Worm (Caenorhabditis elegans): ENCODE data around the gene sma-4.

The sma-4 gene

DNA sequence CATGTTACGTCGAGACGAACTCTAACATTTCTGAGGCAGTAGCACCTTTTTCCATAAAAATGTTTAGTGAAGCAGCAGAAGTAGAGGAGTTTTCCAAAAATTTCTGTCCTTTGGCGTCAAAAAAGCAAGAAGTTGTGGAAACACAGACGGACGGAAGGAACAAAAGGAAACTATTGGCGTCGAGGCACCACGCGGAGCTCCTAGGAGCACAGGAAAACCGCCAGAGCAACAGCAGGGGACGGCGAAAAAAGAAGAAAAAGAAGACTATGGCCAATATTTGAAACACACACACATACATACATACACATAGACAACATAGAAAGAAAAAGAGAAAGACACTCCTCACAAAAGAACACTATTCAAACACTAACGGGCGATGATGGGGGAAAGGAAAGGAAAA, 26.9 kb downstream of the sma-4 start:
- no peak for TF ChIP-seq lsy-2 (tag; optimal IDR thresholded peaks at IDR 0.05)
- no peak for TF ChIP-seq bed-3 (GFP tag; optimal IDR thresholded peaks at IDR 0.05)
- no peak for TF ChIP-seq ztf-11 (tag; optimal IDR thresholded peaks at IDR 0.05)
- TF ChIP-seq blmp-1 (tag; optimal IDR thresholded peaks at IDR 0.05), result no peak
- TF ChIP-seq ceh-83 (GFP tag; optimal IDR thresholded peaks at IDR 0.05), result no peak
- TF ChIP-seq nhr-28 (tag; optimal IDR thresholded peaks at IDR 0.05), result no peak
- TF ChIP-seq ham-2 (GFP tag; optimal IDR thresholded peaks at IDR 0.05), result no peak
- no peak for TF ChIP-seq lin-13 (tag; optimal IDR thresholded peaks at IDR 0.05)
- TF ChIP-seq unc-62 (GFP tag; optimal IDR thresholded peaks at IDR 0.05), result no peak
- no peak for TF ChIP-seq mab-5 (tag; optimal IDR thresholded peaks at IDR 0.05)
- TF ChIP-seq elt-1 (tag; optimal IDR thresholded peaks at IDR 0.05; ENCODE audit: borderline replicate concordance, insufficient read depth), result no peak
- no peak for TF ChIP-seq nhr-76 (tag; optimal IDR thresholded peaks at IDR 0.05)
- TF ChIP-seq M03D4.4 (tag; optimal IDR thresholded peaks at IDR 0.05), result no peak

DNA sequence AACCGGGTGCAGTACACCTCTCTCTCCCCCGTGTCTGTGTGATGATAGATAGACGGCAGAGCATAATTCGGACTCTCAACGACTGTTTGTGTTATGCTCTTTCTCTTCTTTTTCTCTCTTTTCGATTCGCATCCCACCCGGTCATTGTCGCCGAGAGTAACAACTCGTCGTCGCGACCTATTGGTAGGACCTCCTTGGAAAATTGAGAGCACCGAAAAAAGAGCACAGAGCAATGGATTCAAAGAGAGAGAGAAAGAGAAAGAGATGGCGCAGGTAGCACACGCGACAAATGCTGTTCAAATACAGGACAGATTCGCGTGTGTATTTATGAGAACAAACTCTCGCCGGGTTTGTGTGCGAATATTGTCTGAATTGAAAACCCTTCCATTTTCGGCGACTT, 27.6 kb downstream of the sma-4 start:
- TF ChIP-seq tbx-8 (GFP tag; optimal IDR thresholded peaks at IDR 0.05), result no peak
- TF ChIP-seq mep-1 (tag; optimal IDR thresholded peaks at IDR 0.05), result no peak
- TF ChIP-seq sptf-1 (tag; optimal IDR thresholded peaks at IDR 0.05), result no peak
- no peak for TF ChIP-seq elt-1 (tag; optimal IDR thresholded peaks at IDR 0.05; ENCODE audit: borderline replicate concordance, insufficient read depth)
- TF ChIP-seq lin-13 (tag; optimal IDR thresholded peaks at IDR 0.05), result no peak
- TF ChIP-seq snpc-4 (tag; optimal IDR thresholded peaks at IDR 0.05), result no peak
- TF ChIP-seq flh-1 (GFP tag; optimal IDR thresholded peaks at IDR 0.05), result no peak
- TF ChIP-seq nhr-2 (tag; optimal IDR thresholded peaks at IDR 0.05), result no peak
- no peak for TF ChIP-seq elt-3 (tag; optimal IDR thresholded peaks at IDR 0.05)

DNA sequence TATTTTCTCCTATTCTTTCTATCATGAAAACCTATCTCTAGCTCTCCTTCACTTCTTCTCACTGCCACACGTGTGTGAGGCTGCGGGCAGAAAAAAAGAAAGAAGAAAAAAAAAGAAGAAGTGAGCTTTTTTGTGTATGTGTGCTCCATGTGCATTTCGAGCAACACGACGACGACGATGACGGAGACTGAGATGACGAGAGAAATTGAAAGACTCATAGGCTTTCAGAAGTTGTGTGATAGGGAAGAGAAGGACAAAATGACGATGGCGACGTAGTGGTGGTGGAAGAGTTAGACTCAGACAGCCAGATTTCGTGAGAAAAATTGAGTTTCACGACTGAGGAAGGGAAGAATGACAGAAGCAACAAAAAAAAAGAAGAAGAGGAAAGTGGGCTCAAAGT, 29.5 kb downstream of the sma-4 start:
- TF ChIP-seq ceh-39 (tag; optimal IDR thresholded peaks at IDR 0.05) (no peak), ztf-11 (tag; optimal IDR thresholded peaks at IDR 0.05) (no peak), ces-1 (GFP tag; optimal IDR thresholded peaks at IDR 0.05) (peak; percentile 85), snpc-4 (tag; optimal IDR thresholded peaks at IDR 0.05) (no peak), nhr-2 (tag; optimal IDR thresholded peaks at IDR 0.05) (no peak), unc-39 (tag; optimal IDR thresholded peaks at IDR 0.05) (no peak), M03D4.4 (tag; optimal IDR thresholded peaks at IDR 0.05) (no peak), elt-3 (tag; optimal IDR thresholded peaks at IDR 0.05) (no peak)

DNA sequence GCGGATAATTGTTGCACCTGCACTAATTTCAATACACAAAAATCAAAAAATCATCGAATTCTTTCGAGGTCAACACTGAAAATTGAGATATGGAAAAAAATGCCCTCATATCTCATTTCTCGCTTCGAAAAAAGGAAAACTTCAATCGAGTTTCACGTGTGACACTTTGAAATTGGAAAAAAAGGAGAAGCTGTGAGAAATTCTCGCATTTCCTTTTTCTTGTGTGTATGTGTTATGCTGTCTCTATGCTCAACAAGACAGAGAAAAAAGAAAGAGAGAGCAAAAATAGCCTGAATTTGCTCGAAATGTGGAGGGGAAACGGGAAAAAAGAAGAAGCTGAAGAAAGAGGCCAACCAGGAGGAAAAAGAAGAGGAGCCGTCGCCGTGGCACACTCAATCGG, 30.4 kb downstream of the sma-4 start:
- TF ChIP-seq cnd-1 (tag; optimal IDR thresholded peaks at IDR 0.05) (no peak), ces-1 (GFP tag; optimal IDR thresholded peaks at IDR 0.05) (peak; percentile 39)

DNA sequence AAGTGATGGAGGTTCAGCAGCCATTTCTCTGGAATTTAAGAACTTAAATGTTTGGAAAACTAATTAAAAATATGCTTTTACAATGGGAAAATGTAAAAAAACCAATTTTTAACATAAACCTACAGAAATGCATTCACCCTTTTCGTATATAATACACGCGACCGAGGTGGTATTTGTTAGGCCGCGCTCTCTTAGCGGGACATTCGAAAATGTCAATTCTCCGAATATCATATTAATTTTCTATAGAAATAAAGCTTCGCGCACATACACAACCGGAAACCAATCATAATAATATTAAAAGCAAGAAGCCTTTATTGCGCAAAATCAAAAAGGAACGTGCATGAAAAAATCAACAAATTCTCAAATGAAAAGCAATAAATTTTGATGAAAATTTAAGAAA, 37.2 kb downstream of the sma-4 start, which contains the start of gene ddx-23:
Gene ddx-23 (minus strand): TSS at position 30 of the 400 bp plus-strand sequence.
- peak; percentile 57 for TF ChIP-seq ces-1 (GFP tag; optimal IDR thresholded peaks at IDR 0.05)
- TF ChIP-seq nhr-28 (tag; optimal IDR thresholded peaks at IDR 0.05), result no peak

DNA sequence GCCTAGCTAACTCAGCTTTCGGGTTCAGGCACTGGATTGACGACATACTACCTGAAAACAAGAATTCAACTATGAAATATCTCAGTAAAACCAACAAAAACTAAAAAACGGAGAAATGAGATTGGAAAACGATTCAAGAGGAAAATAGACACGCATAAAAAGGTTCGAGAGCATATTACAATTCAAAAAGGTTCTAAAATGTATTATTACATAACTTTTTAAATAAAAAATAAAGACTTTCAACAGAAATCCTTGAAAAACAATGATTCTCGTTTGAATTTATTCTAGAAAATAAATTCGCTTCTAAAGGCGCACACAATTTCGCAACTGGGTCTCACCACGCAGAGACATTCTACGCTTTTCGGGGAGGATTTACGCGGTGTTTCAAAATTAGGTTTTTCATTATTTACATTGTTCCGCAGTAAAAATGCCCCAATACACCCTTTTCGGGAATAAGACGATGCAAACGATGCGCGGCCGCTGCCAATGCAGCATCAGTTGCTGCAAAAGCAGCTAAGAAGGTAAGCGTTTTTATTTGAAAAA, 39.7 kb downstream of the sma-4 start, which contains the start of the genes cct-6 and alh-9:
Gene cct-6 (minus strand): TSS at position 51 of the 543 bp plus-strand sequence.
Gene alh-9 (plus strand): TSS at position 382 of the 543 bp plus-strand sequence.
- TF ChIP-seq lsy-2 (tag; optimal IDR thresholded peaks at IDR 0.05) (peak; percentile 83), mab-5 (tag; optimal IDR thresholded peaks at IDR 0.05) (no peak), sptf-1 (tag; optimal IDR thresholded peaks at IDR 0.05) (no peak), unc-39 (tag; optimal IDR thresholded peaks at IDR 0.05) (no peak), hlh-1 (tag; optimal IDR thresholded peaks at IDR 0.05) (peak; percentile 49), unc-120 (tag; optimal IDR thresholded peaks at IDR 0.05; ENCODE audit: poor library complexity, severe bottlenecking) (peak; percentile 80), nhr-76 (tag; optimal IDR thresholded peaks at IDR 0.05) (no peak), cnd-1 (tag; optimal IDR thresholded peaks at IDR 0.05) (no peak), ces-1 (GFP tag; optimal IDR thresholded peaks at IDR 0.05) (peak; percentile 84), mep-1 (tag; optimal IDR thresholded peaks at IDR 0.05) (peak; percentile 89), ceh-39 (tag; optimal IDR thresholded peaks at IDR 0.05) (peak; percentile 44), pha-4 (tag; optimal IDR thresholded peaks at IDR 0.05) (peak; percentile 87), snpc-4 (tag; optimal IDR thresholded peaks at IDR 0.05) (no peak), flh-1 (GFP tag; optimal IDR thresholded peaks at IDR 0.05) (no peak), bed-3 (GFP tag; optimal IDR thresholded peaks at IDR 0.05) (no peak), blmp-1 (tag; optimal IDR thresholded peaks at IDR 0.05) (no peak), ham-2 (GFP tag; optimal IDR thresholded peaks at IDR 0.05) (no peak), nhr-237 (tag; optimal IDR thresholded peaks at IDR 0.05) (peak; percentile 75), lin-13 (tag; optimal IDR thresholded peaks at IDR 0.05) (peak; percentile 60)
